Fruit fly (Drosophila melanogaster) whole organism, embryonic: ENCODE data around the gene PIG-B.

Source experiments
- Aef1 ChIP-seq: fragments of 200-800 bp; sonication (Bioruptor generic); IDR thresholded peaks from 3 replicates; pipeline ENCODE4 v1.3.6; 2022; ENCODE audit warnings: missing biosample characterization, missing genetic modification characterization
- CG1024 ChIP-seq: fragments of 200-800 bp; sonication (Bioruptor generic); IDR thresholded peaks from 2 replicates; pipeline ENCODE4 v1.3.6; 2022; ENCODE audit warnings: missing biosample characterization, missing genetic modification characterization
- CG10959 ChIP-seq: fragments of 200-800 bp; sonication (Bioruptor generic); IDR thresholded peaks from 2 replicates; pipeline ENCODE4 v1.3.6; 2022; ENCODE audit warnings: missing biosample characterization, missing genetic modification characterization
- CG11456 ChIP-seq: fragments of 200-800 bp; sonication (Bioruptor generic); IDR thresholded peaks from 3 replicates; pipeline ENCODE4 v1.3.6; 2022; ENCODE audit warnings: missing biosample characterization, missing genetic modification characterization
- CG11504 ChIP-seq: fragments of 200-800 bp; sonication (Bioruptor generic); optimal IDR thresholded peaks from 3 replicates; lab custom pipeline; 2019; ENCODE audit warnings: missing biosample characterization, mild to moderate bottlenecking, missing genetic modification characterization, moderate library complexity
- CG11560 ChIP-seq: fragments of 200-800 bp; sonication (Bioruptor generic); IDR thresholded peaks from 3 replicates; pipeline ENCODE4 v1.3.6; 2022; ENCODE audit warnings: missing biosample characterization, missing genetic modification characterization
- CG11723 ChIP-seq: fragments of 200-800 bp; sonication (Bioruptor generic); optimal IDR thresholded peaks from 2 replicates; lab custom pipeline; 2017; ENCODE audit warnings: missing biosample characterization, mild to moderate bottlenecking, missing genetic modification characterization
- CG13287 ChIP-seq: fragments of 200-800 bp; sonication (Bioruptor generic); IDR thresholded peaks from 2 replicates; pipeline ENCODE4 v1.3.6; 2022; ENCODE audit warnings: missing biosample characterization, missing genetic modification characterization; ENCODE audit not compliant: partially characterized antibody
- CG14441 ChIP-seq: fragments of 200-800 bp; sonication (Bioruptor generic); IDR thresholded peaks from 2 replicates; pipeline ENCODE4 v1.3.6; 2022; ENCODE audit warnings: missing biosample characterization, missing genetic modification characterization
- CG14667 ChIP-seq: fragments of 200-800 bp; sonication (Bioruptor generic); IDR thresholded peaks from 2 replicates; pipeline ENCODE4 v1.3.6; 2022; ENCODE audit warnings: missing biosample characterization, missing genetic modification characterization
- CG1529 ChIP-seq: fragments of 200-800 bp; sonication (Bioruptor generic); optimal IDR thresholded peaks from 3 replicates; lab custom pipeline; 2018; ENCODE audit warnings: missing biosample characterization, missing genetic modification characterization
- CG16779 ChIP-seq: fragments of 200-800 bp; sonication (Bioruptor generic); IDR thresholded peaks from 2 replicates; pipeline ENCODE4 v1.3.6; 2022; ENCODE audit warnings: missing biosample characterization, missing genetic modification characterization
- CG17328 ChIP-seq: fragments of 200-800 bp; sonication (Bioruptor generic); IDR thresholded peaks from 2 replicates; pipeline ENCODE4 v1.3.6; 2022; ENCODE audit warnings: missing biosample characterization, missing genetic modification characterization
- CG18476 ChIP-seq: fragments of 200-800 bp; sonication (Bioruptor generic); optimal IDR thresholded peaks from 2 replicates; lab custom pipeline; 2016; ENCODE audit warnings: missing biosample characterization, mild to moderate bottlenecking, missing genetic modification characterization
- CG2116 ChIP-seq: fragments of 200-800 bp; sonication (Bioruptor generic); optimal IDR thresholded peaks from 3 replicates; lab custom pipeline; 2018; ENCODE audit warnings: missing biosample characterization, mild to moderate bottlenecking, missing genetic modification characterization
- CG30431 ChIP-seq: fragments of 200-800 bp; sonication (Bioruptor generic); optimal IDR thresholded peaks from 2 replicates; lab custom pipeline; 2017; ENCODE audit warnings: missing biosample characterization, missing genetic modification characterization
- CG32532 ChIP-seq: fragments of 200-800 bp; sonication (Bioruptor generic); IDR thresholded peaks from 2 replicates; pipeline ENCODE4 v1.3.6; 2022; ENCODE audit warnings: missing biosample characterization, missing genetic modification characterization
- CG3407 ChIP-seq: fragments of 200-800 bp; sonication (Bioruptor generic); optimal IDR thresholded peaks from 2 replicates; lab custom pipeline; 2018; ENCODE audit warnings: missing biosample characterization, mild to moderate bottlenecking, missing genetic modification characterization
- CG4282 ChIP-seq: fragments of 200-800 bp; sonication (Bioruptor generic); optimal IDR thresholded peaks from 2 replicates; lab custom pipeline; 2016; ENCODE audit warnings: missing biosample characterization, missing genetic modification characterization
- CG6765 ChIP-seq: fragments of 200-800 bp; sonication (Bioruptor generic); optimal IDR thresholded peaks from 3 replicates; lab custom pipeline; 2017; ENCODE audit warnings: missing biosample characterization, mild to moderate bottlenecking, missing genetic modification characterization
- CG8388 ChIP-seq: fragments of 200-800 bp; sonication (Bioruptor generic); optimal IDR thresholded peaks from 2 replicates; lab custom pipeline; 2019; ENCODE audit warnings: missing biosample characterization, mild to moderate bottlenecking, missing genetic modification characterization, moderate library complexity
- CrebB ChIP-seq: fragments of 200-800 bp; sonication (Bioruptor generic); optimal IDR thresholded peaks from 3 replicates; lab custom pipeline; 2018; ENCODE audit warnings: missing biosample characterization, mild to moderate bottlenecking, missing genetic modification characterization
- Dad ChIP-seq: fragments of 200-800 bp; sonication (Bioruptor generic); optimal IDR thresholded peaks from 3 replicates; lab custom pipeline; 2016; ENCODE audit warnings: missing biosample characterization, missing genetic modification characterization
- Fer3 ChIP-seq: fragments of 200-800 bp; sonication (Bioruptor generic); optimal IDR thresholded peaks from 2 replicates; lab custom pipeline; 2018; ENCODE audit warnings: missing biosample characterization, mild to moderate bottlenecking, missing genetic modification characterization, moderate library complexity
- Oaz ChIP-seq: fragments of 200-800 bp; sonication (Bioruptor generic); IDR thresholded peaks from 2 replicates; pipeline ENCODE4 v1.3.6; 2022; ENCODE audit warnings: missing biosample characterization, missing genetic modification characterization
- Six4 ChIP-seq: fragments of 200-800 bp; sonication (Bioruptor generic); optimal IDR thresholded peaks from 2 replicates; lab custom pipeline; 2016; ENCODE audit warnings: missing biosample characterization, missing genetic modification characterization
- Xbp1 ChIP-seq: fragments of 200-800 bp; sonication (Bioruptor generic); optimal IDR thresholded peaks from 3 replicates; lab custom pipeline; 2016; ENCODE audit warnings: missing biosample characterization, mild to moderate bottlenecking, missing genetic modification characterization
- Xrp1 ChIP-seq: fragments of 200-800 bp; sonication (Bioruptor generic); IDR thresholded peaks from 2 replicates; pipeline ENCODE4 v1.3.6; 2022; ENCODE audit warnings: missing biosample characterization, missing genetic modification characterization
- bab2 ChIP-seq: fragments of 200-800 bp; sonication (Bioruptor generic); optimal IDR thresholded peaks from 2 replicates; lab custom pipeline; 2016; ENCODE audit warnings: missing biosample characterization, missing genetic modification characterization
- cg ChIP-seq: fragments of 200-800 bp; sonication (Bioruptor generic); optimal IDR thresholded peaks from 3 replicates; lab custom pipeline; 2019; ENCODE audit warnings: missing biosample characterization, mild to moderate bottlenecking, missing genetic modification characterization, moderate library complexity
- chinmo ChIP-seq: fragments of 200-800 bp; sonication (Bioruptor generic); IDR thresholded peaks from 4 replicates; pipeline ENCODE4 v1.3.6; 2022; ENCODE audit warnings: missing biosample characterization, missing genetic modification characterization; ENCODE audit not compliant: partially characterized antibody
- dmrt99B ChIP-seq: fragments of 200-800 bp; sonication (Bioruptor generic); optimal IDR thresholded peaks from 2 replicates; lab custom pipeline; 2018; ENCODE audit warnings: missing biosample characterization, mild to moderate bottlenecking, missing genetic modification characterization, moderate library complexity
- dpn ChIP-seq, 2 experiments: fragments of 200-800 bp; sonication (Bioruptor generic); optimal IDR thresholded peaks; 3 replicates each; lab custom pipeline; 2016; ENCODE audit warnings: missing biosample characterization in 2 of 2, missing genetic modification characterization in 2 of 2
- fd64A ChIP-seq: fragments of 200-800 bp; sonication (Bioruptor generic); optimal IDR thresholded peaks from 3 replicates; lab custom pipeline; 2018; ENCODE audit warnings: missing biosample characterization, mild to moderate bottlenecking, missing genetic modification characterization
- gem ChIP-seq: fragments of 200-800 bp; sonication (Bioruptor generic); optimal IDR thresholded peaks from 2 replicates; lab custom pipeline; 2019; ENCODE audit warnings: missing biosample characterization, mild to moderate bottlenecking, missing genetic modification characterization, moderate library complexity
- gfzf ChIP-seq: fragments of 200-800 bp; sonication (Bioruptor generic); optimal IDR thresholded peaks from 2 replicates; lab custom pipeline; 2016; ENCODE audit warnings: missing biosample characterization, mild to moderate bottlenecking, missing genetic modification characterization, moderate library complexity
- her ChIP-seq: fragments of 200-800 bp; sonication (Bioruptor generic); optimal IDR thresholded peaks from 2 replicates; lab custom pipeline; 2016; ENCODE audit warnings: missing biosample characterization, missing genetic modification characterization
- hkb ChIP-seq, 2 experiments: fragments of 200-800 bp in 1 of 2; fragments of >200 bp in 1 of 2; sonication (Bioruptor generic) in 1 of 2; IDR thresholded peaks in 1 of 2; optimal IDR thresholded peaks in 1 of 2; 2 replicates each; pipeline versions ENCODE4 v1.3.6 to Lab custom; 2017 to 2022; ENCODE audit warnings: missing biosample characterization in 1 of 2, missing genetic modification characterization in 1 of 2
- ind ChIP-seq: fragments of 200-800 bp; sonication (Bioruptor generic); optimal IDR thresholded peaks from 3 replicates; lab custom pipeline; 2016; ENCODE audit warnings: missing biosample characterization, missing genetic modification characterization
- kay ChIP-seq: fragments of 200-800 bp; sonication (Bioruptor generic); optimal IDR thresholded peaks from 2 replicates; lab custom pipeline; 2016; ENCODE audit warnings: missing biosample characterization, missing genetic modification characterization
- ken ChIP-seq: fragments of 200-800 bp; sonication (Bioruptor generic); IDR thresholded peaks from 3 replicates; pipeline ENCODE4 v1.3.6; 2022; ENCODE audit warnings: missing biosample characterization, missing genetic modification characterization
- maf-S ChIP-seq: fragments of 200-800 bp; sonication (Bioruptor generic); optimal IDR thresholded peaks from 2 replicates; lab custom pipeline; 2016; ENCODE audit warnings: missing biosample characterization, missing genetic modification characterization
- p53 ChIP-seq: fragments of 200-800 bp; sonication (Bioruptor generic); optimal IDR thresholded peaks from 2 replicates; lab custom pipeline; 2016; ENCODE audit warnings: missing biosample characterization, missing genetic modification characterization
- pho ChIP-seq: fragments of 200-800 bp; sonication (Bioruptor generic); optimal IDR thresholded peaks from 2 replicates; lab custom pipeline; 2016; ENCODE audit warnings: missing biosample characterization, missing genetic modification characterization
- scrt ChIP-seq: fragments of 200-800 bp; sonication (Bioruptor generic); optimal IDR thresholded peaks from 2 replicates; lab custom pipeline; 2018; ENCODE audit warnings: missing biosample characterization, mild to moderate bottlenecking, missing genetic modification characterization, moderate library complexity
- sim ChIP-seq: fragments of 200-800 bp; sonication (Bioruptor generic); IDR thresholded peaks from 2 replicates; pipeline ENCODE4 v1.3.6; 2022; ENCODE audit warnings: missing biosample characterization, missing genetic modification characterization
- tio ChIP-seq: fragments of 200-800 bp; sonication (Bioruptor generic); optimal IDR thresholded peaks from 2 replicates; lab custom pipeline; 2017; ENCODE audit warnings: missing biosample characterization, missing genetic modification characterization, inconsistent platforms
- toy ChIP-seq: fragments of 200-800 bp; sonication (Bioruptor generic); IDR thresholded peaks from 2 replicates; pipeline ENCODE4 v1.3.6; 2022; ENCODE audit warnings: missing biosample characterization, missing genetic modification characterization
- vnd ChIP-seq: fragments of 200-800 bp; sonication (Bioruptor generic); IDR thresholded peaks from 3 replicates; pipeline ENCODE4 v1.3.6; 2022; ENCODE audit warnings: missing biosample characterization, missing genetic modification characterization; ENCODE audit not compliant: partially characterized antibody
- zen ChIP-seq: fragments of 200-800 bp; sonication (Bioruptor generic); optimal IDR thresholded peaks from 3 replicates; lab custom pipeline; 2018; ENCODE audit warnings: missing biosample characterization, mild to moderate bottlenecking, missing genetic modification characterization, moderate library complexity

Gene PIG-B

dm6 chr3L:3826541-3826940, 15.5 kb downstream of the PIG-B start (continued):
- 0 out of 2 replicates have a peak, but pooled peaks have one; percentile 30 for TF ChIP-seq toy (GFP tag; lab: Robert Waterston, UW)
- no peak for TF ChIP-seq p53 (GFP tag; lab: Kevin White, UChicago)
- TF ChIP-seq CrebB, result peak; percentile 83
- TF ChIP-seq dpn (GFP tag; optimal IDR thresholded peaks at IDR 0.05; lab: Kevin White, UChicago), result peak in 1 of 2 experiments; percentile 62
- peak; percentile 70 for TF ChIP-seq Aef1
- peak; percentile 48 for TF ChIP-seq CG18476 (GFP tag; lab: Kevin White, UChicago)
- TF ChIP-seq maf-S (GFP tag; lab: Kevin White, UChicago), result no peak
- TF ChIP-seq hkb (optimal IDR thresholded peaks at IDR 0.05; lab: Kevin White, UChicago), result no peak
- peak; percentile 89 for TF ChIP-seq hkb (GFP tag; IDR thresholded peaks at IDR 0.05; lab: Robert Waterston, UW)
- TF ChIP-seq CG13287 (GFP tag; lab: Robert Waterston, UW), result no peak
- TF ChIP-seq CG11504, result peak; percentile 91
- peak; percentile 81 for TF ChIP-seq CG6765 (GFP tag; lab: Kevin White, UChicago)
- TF ChIP-seq gfzf (GFP tag; lab: Kevin White, UChicago), result no peak
- peak; percentile 89 for TF ChIP-seq Fer3 (tag; lab: Kevin White, UChicago)
- TF ChIP-seq pho (GFP tag; lab: Kevin White, UChicago), result peak; percentile 15
- peak; percentile 67 for TF ChIP-seq ind (GFP tag; lab: Kevin White, UChicago)
- TF ChIP-seq CG1529 (GFP tag; lab: Kevin White, UChicago), result peak; percentile 69
- TF ChIP-seq bab2 (GFP tag; lab: Kevin White, UChicago), result peak; percentile 23
- peak; percentile 49; the same call in 1 of the 2 replicates for TF ChIP-seq Oaz (GFP tag; lab: Robert Waterston, UW)
- TF ChIP-seq CG11723, result no peak
- 0 out of 4 replicates have a peak, but pooled peaks have one; percentile 34 for TF ChIP-seq chinmo
- peak; percentile 26 for TF ChIP-seq kay (GFP tag; lab: Kevin White, UChicago)
- peak; percentile 39 for TF ChIP-seq CG2116 (GFP tag; lab: Kevin White, UChicago)
- no peak for TF ChIP-seq vnd (GFP tag; lab: Robert Waterston, UW)
- peak; percentile 58 for TF ChIP-seq zen (tag; lab: Kevin White, UChicago)
- peak; percentile 5 for TF ChIP-seq fd64A (GFP tag; lab: Kevin White, UChicago)
- TF ChIP-seq scrt, result peak; percentile 78
- TF ChIP-seq dmrt99B (tag; lab: Kevin White, UChicago), result peak; percentile 84
- TF ChIP-seq Dad (GFP tag; lab: Kevin White, UChicago), result no peak
- TF ChIP-seq gem (tag; lab: Kevin White, UChicago), result peak; percentile 92
- TF ChIP-seq Xrp1 (GFP tag; lab: Robert Waterston, UW), result peak; percentile 86
- TF ChIP-seq CG30431 (GFP tag; lab: Kevin White, UChicago), result peak; percentile 26
- TF ChIP-seq sim, result peak; percentile 61; the same call in 1 of the 2 replicates
- no peak for TF ChIP-seq CG4282 (GFP tag; lab: Kevin White, UChicago)
- TF ChIP-seq CG11456 (GFP tag; lab: Robert Waterston, UW), result peak; percentile 70; the same call in 2 of the 3 replicates
- TF ChIP-seq ken, result peak; percentile 50; the same call in 1 of the 3 replicates
- peak; percentile 69 for TF ChIP-seq CG14667 (GFP tag; lab: Robert Waterston, UW)
- peak; percentile 90 for TF ChIP-seq CG32532
- peak; percentile 68 for TF ChIP-seq CG1024
- peak; percentile 56; the same call in 1 of the 3 replicates for TF ChIP-seq CG11560
- TF ChIP-seq her (GFP tag; lab: Kevin White, UChicago), result no peak
- no peak for TF ChIP-seq cg
- TF ChIP-seq Six4 (GFP tag; lab: Kevin White, UChicago), result peak; percentile 53
- peak; percentile 52 for TF ChIP-seq CG3407 (GFP tag; lab: Kevin White, UChicago)
- peak; percentile 83 for TF ChIP-seq CG8388 (GFP tag; lab: Kevin White, UChicago)
- peak; percentile 72 for TF ChIP-seq tio (GFP tag; lab: Kevin White, UChicago)
- no peak for TF ChIP-seq CG10959 (GFP tag; lab: Robert Waterston, UW)
- TF ChIP-seq CG17328 (GFP tag; lab: Robert Waterston, UW), result peak; percentile 73
- peak; percentile 70 for TF ChIP-seq CG14441 (GFP tag; lab: Robert Waterston, UW)
- TF ChIP-seq Xbp1 (GFP tag; lab: Kevin White, UChicago), result peak; percentile 78
- TF ChIP-seq CG16779, result no peak
